Worm (Caenorhabditis elegans) whole organism, L2 larva: ENCODE measurements around the gene T28A8.6.

Source experiments
- C34F6.9 ChIP-seq: fragments of 150-350 bp; optimal IDR thresholded peaks from 2 replicates; lab custom pipeline; 2014; ENCODE audit warnings: missing biosample characterization, missing genetic modification characterization
- F13H6.1 ChIP-seq: sonication (generic microtip); optimal IDR thresholded peaks from 2 replicates; lab custom pipeline; 2016; ENCODE audit warnings: missing genetic modification characterization, missing compliant biosample characterization
- R02D3.7 ChIP-seq: fragments of 150-350 bp; optimal IDR thresholded peaks from 2 replicates; lab custom pipeline; 2014; ENCODE audit warnings: missing biosample characterization, missing genetic modification characterization
- Y55F3AM.14 ChIP-seq: fragments of 200-800 bp; sonication (Bioruptor generic); optimal IDR thresholded peaks from 2 replicates; lab custom pipeline; 2018; ENCODE audit warnings: mild to moderate bottlenecking, missing genetic modification characterization, missing compliant biosample characterization
- ZK546.5 ChIP-seq: sonication (generic microtip); optimal IDR thresholded peaks from 2 replicates; lab custom pipeline; 2017; ENCODE audit warnings: missing biosample characterization, missing genetic modification characterization
- aly-2 ChIP-seq: fragments of 150-350 bp; optimal IDR thresholded peaks from 2 replicates; lab custom pipeline; 2014; ENCODE audit warnings: missing biosample characterization, missing genetic modification characterization
- ama-1 ChIP-seq: fragments of 150-350 bp; optimal IDR thresholded peaks from 2 replicates; lab custom pipeline; 2018; ENCODE audit warnings: inconsistent platforms
- ceh-16 ChIP-seq: fragments of 150-350 bp; optimal IDR thresholded peaks from 2 replicates; lab custom pipeline; 2014; ENCODE audit warnings: missing biosample characterization, missing genetic modification characterization
- ceh-82 ChIP-seq: fragments of 150-350 bp; optimal IDR thresholded peaks from 2 replicates; lab custom pipeline; 2014; ENCODE audit warnings: missing biosample characterization, missing genetic modification characterization
- crh-2 ChIP-seq: sonication (generic microtip); optimal IDR thresholded peaks from 2 replicates; lab custom pipeline; 2017; ENCODE audit warnings: missing biosample characterization, missing genetic modification characterization
- dmd-4 ChIP-seq: sonication (generic microtip); optimal IDR thresholded peaks from 2 replicates; lab custom pipeline; 2017; ENCODE audit warnings: missing biosample characterization, missing genetic modification characterization
- elt-3 ChIP-seq: sonication (generic microtip); optimal IDR thresholded peaks from 2 replicates; lab custom pipeline; 2017; ENCODE audit warnings: missing biosample characterization, missing genetic modification characterization
- lin-11 ChIP-seq: fragments of 150-350 bp; sonication (generic microtip); optimal IDR thresholded peaks from 2 replicates; lab custom pipeline; 2014; ENCODE audit warnings: missing biosample characterization, missing genetic modification characterization, inconsistent platforms, mixed read lengths
- lin-13 ChIP-seq: fragments of 150-350 bp; optimal IDR thresholded peaks from 2 replicates; lab custom pipeline; 2014; ENCODE audit warnings: missing biosample characterization, missing genetic modification reagents, missing genetic modification characterization
- lin-39 ChIP-seq: fragments of 150-350 bp; optimal IDR thresholded peaks from 2 replicates; lab custom pipeline; 2014; ENCODE audit warnings: missing biosample characterization, missing genetic modification reagents, missing genetic modification characterization
- mbf-1 ChIP-seq: sonication (generic microtip); optimal IDR thresholded peaks from 2 replicates; lab custom pipeline; 2017; ENCODE audit warnings: missing biosample characterization, missing genetic modification characterization
- mdl-1 ChIP-seq, 2 experiments: fragments of 150-350 bp in 1 of 2; sonication (generic microtip) in 1 of 2; optimal IDR thresholded peaks; 2 replicates each; lab custom pipeline; 2017; ENCODE audit warnings: missing biosample characterization in 2 of 2, missing genetic modification characterization in 2 of 2
- nhr-11 ChIP-seq: fragments of 150-350 bp; optimal IDR thresholded peaks from 2 replicates; lab custom pipeline; 2014; ENCODE audit warnings: missing biosample characterization, missing genetic modification characterization
- nhr-12 ChIP-seq: fragments of 150-350 bp; optimal IDR thresholded peaks from 2 replicates; lab custom pipeline; 2014; ENCODE audit warnings: missing biosample characterization, missing genetic modification characterization
- nhr-129 ChIP-seq: fragments of 150-350 bp; optimal IDR thresholded peaks from 2 replicates; lab custom pipeline; 2014; ENCODE audit warnings: missing biosample characterization, missing genetic modification characterization
- nhr-21 ChIP-seq: fragments of 150-350 bp; optimal IDR thresholded peaks from 2 replicates; lab custom pipeline; 2014; ENCODE audit warnings: missing biosample characterization, missing genetic modification characterization
- nhr-23 ChIP-seq: fragments of 150-350 bp; optimal IDR thresholded peaks from 2 replicates; lab custom pipeline; 2014; ENCODE audit warnings: missing biosample characterization, missing genetic modification reagents, missing genetic modification characterization
- nhr-237 ChIP-seq: fragments of 150-350 bp; optimal IDR thresholded peaks from 2 replicates; lab custom pipeline; 2014; ENCODE audit warnings: missing biosample characterization, missing genetic modification characterization
- nhr-6 ChIP-seq: fragments of 150-350 bp; optimal IDR thresholded peaks from 2 replicates; lab custom pipeline; 2014; ENCODE audit warnings: missing biosample characterization, missing genetic modification characterization
- nhr-77 ChIP-seq: fragments of 150-350 bp; optimal IDR thresholded peaks from 2 replicates; lab custom pipeline; 2014; ENCODE audit warnings: missing biosample characterization, missing genetic modification characterization
- sem-4 ChIP-seq: fragments of 150-350 bp; optimal IDR thresholded peaks from 2 replicates; lab custom pipeline; 2014; ENCODE audit warnings: missing biosample characterization, missing genetic modification reagents, missing genetic modification characterization
- skn-1 ChIP-seq: sonication (generic microtip); optimal IDR thresholded peaks from 2 replicates; lab custom pipeline; 2017; ENCODE audit warnings: missing biosample characterization, missing genetic modification characterization
- sma-9 ChIP-seq, 2 experiments: fragments of 150-350 bp in 1 of 2; sonication (generic microtip) in 1 of 2; optimal IDR thresholded peaks; 2 replicates each; lab custom pipeline; 2014 to 2016; ENCODE audit warnings: missing genetic modification characterization in 2 of 2, mild to moderate bottlenecking in 1 of 2, missing biosample characterization in 1 of 2, missing compliant biosample characterization in 1 of 2, missing genetic modification reagents in 1 of 2, moderate library complexity in 1 of 2
- unc-39 ChIP-seq: fragments of 150-350 bp; optimal IDR thresholded peaks from 2 replicates; lab custom pipeline; 2014; ENCODE audit warnings: missing biosample characterization, missing genetic modification characterization
- unc-55 ChIP-seq: fragments of 150-350 bp; sonication (generic microtip); optimal IDR thresholded peaks from 3 replicates; lab custom pipeline; 2014; ENCODE audit warnings: missing biosample characterization, missing genetic modification reagents, missing genetic modification characterization
- unc-62 ChIP-seq: fragments of 150-350 bp; optimal IDR thresholded peaks from 2 replicates; lab custom pipeline; 2014; ENCODE audit warnings: missing biosample characterization, missing genetic modification reagents, missing genetic modification characterization
- zag-1 ChIP-seq: fragments of 150-350 bp; optimal IDR thresholded peaks from 2 replicates; lab custom pipeline; 2014; ENCODE audit warnings: missing biosample characterization, missing genetic modification characterization
- ztf-1 ChIP-seq: fragments of 200-800 bp; sonication (Bioruptor generic); conservative IDR thresholded peaks from 2 replicates; pipeline ENCODE4 v1.3.6; 2022; ENCODE audit warnings: missing genetic modification characterization, missing compliant biosample characterization
- ztf-11 ChIP-seq: sonication (generic microtip); optimal IDR thresholded peaks from 2 replicates; lab custom pipeline; 2017; ENCODE audit warnings: missing biosample characterization, missing genetic modification characterization
- ztf-4 ChIP-seq: fragments of 150-350 bp; optimal IDR thresholded peaks from 2 replicates; lab custom pipeline; 2014; ENCODE audit warnings: missing biosample characterization, missing genetic modification characterization

Gene T28A8.6

DNA sequence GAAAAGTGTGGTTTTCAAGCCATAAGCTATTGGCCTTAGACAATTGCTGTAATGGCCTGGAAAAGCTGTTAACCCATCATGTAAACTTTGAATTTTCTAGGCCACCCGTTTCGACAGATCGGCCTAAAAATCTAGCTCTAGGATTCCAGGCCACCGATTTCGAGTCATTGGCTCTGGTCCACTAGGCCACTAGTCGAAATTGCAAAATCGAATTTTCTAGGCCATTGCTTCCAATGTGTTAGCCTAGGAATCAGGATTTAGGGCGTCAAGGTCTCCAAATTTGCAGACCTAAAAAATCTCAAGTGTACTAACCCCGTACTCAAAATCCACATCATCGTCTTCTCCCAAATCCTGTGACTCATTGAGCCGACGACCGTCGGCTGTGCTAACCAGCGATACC lies 11.8 kb downstream of the T28A8.6 start:
- TF ChIP-seq R02D3.7 (tag; lab: Kevin White, UChicago) = no peak
- no peak for TF ChIP-seq unc-39
- TF ChIP-seq unc-62 (GFP tag; lab: Kevin White, UChicago) = no peak
- no peak for TF ChIP-seq nhr-129 (tag; lab: Kevin White, UChicago)
- no peak for TF ChIP-seq F13H6.1 (tag; lab: Kevin White, UChicago)
- TF ChIP-seq lin-11 (tag; lab: Kevin White, UChicago) = no peak
- no peak for TF ChIP-seq C34F6.9 (tag; lab: Kevin White, UChicago)
- TF ChIP-seq mdl-1 (tag; optimal IDR thresholded peaks at IDR 0.05; lab: Kevin White, UChicago) = no peak
- TF ChIP-seq sma-9 (GFP tag; optimal IDR thresholded peaks at IDR 0.05; lab: Kevin White, UChicago) = no peak
- no peak for TF ChIP-seq sma-9 (tag; optimal IDR thresholded peaks at IDR 0.05; lab: Kevin White, UChicago)
- no peak for TF ChIP-seq nhr-11 (tag; lab: Kevin White, UChicago)
- TF ChIP-seq, all 48 proteins: peak for 0

DNA sequence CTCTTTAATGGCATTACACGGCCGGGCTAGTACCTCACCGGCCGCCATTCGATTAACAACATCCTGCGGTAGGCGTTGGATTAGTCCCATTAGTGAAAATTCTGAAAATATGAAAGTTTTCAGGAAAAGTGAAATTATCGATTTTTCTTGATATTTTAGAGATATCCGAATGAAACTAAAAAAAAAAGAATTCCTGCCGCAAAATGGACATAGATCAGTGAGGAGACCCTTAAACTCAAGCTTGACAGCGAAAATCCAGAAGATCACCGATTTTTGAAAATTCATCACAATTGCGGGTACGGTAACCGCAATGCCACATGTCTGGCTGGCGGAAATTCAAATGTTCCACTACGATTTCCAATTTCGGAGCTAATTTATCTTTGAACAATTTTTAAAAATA lies 15.5 kb downstream of the T28A8.6 start, which contains the start of gene mlh-1:
Gene mlh-1, minus strand, starts transcription at position 101 of the 400 bp plus-strand sequence.
- TF ChIP-seq skn-1 (tag; lab: Kevin White, UChicago) = no peak
- no peak for TF ChIP-seq C34F6.9 (tag; lab: Kevin White, UChicago)
- no peak for TF ChIP-seq nhr-11 (tag; lab: Kevin White, UChicago)
- no peak for TF ChIP-seq ceh-16
- TF ChIP-seq dmd-4 (tag; lab: Kevin White, UChicago) = no peak
- no peak for TF ChIP-seq nhr-12 (tag; lab: Kevin White, UChicago)
- no peak for TF ChIP-seq nhr-237 (tag; lab: Kevin White, UChicago)
- no peak for TF ChIP-seq ZK546.5 (tag; lab: Kevin White, UChicago)
- no peak for TF ChIP-seq ztf-1 (GFP tag; lab: Robert Waterston, UW)
- no peak for TF ChIP-seq elt-3 (tag; lab: Kevin White, UChicago)

ce11 chrIII:13518437-13518836 lies 19.4 kb downstream of the T28A8.6 start:
- TF ChIP-seq nhr-77 (tag; lab: Kevin White, UChicago) (no peak), C34F6.9 (tag; lab: Kevin White, UChicago) (no peak), lin-11 (tag; lab: Kevin White, UChicago) (no peak), nhr-23 (no peak), nhr-12 (tag; lab: Kevin White, UChicago) (no peak), crh-2 (no peak), Y55F3AM.14 (no peak), ceh-16 (no peak)

DNA sequence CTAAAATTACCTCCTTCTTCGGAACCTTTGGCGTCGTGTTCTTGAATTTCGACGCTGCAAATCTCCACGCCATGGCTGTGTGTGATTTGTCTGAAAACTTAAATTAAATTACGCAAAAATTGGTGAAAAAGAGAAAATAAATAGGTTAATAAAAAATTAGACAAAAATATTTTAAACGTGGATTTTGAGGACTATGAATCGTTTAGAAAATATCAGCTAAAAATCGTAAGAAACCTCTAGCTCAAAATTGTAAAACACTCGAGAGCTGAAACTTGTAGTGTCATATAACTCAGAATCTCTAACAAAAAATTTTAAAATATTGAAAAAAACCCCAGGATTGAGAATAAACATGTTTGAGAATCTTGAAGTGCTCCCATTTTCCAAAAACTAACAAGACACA lies 25.0 kb downstream of the T28A8.6 start, which contains the start of gene pod-1:
Gene pod-1, minus strand, starts transcription at position 101 of the 400 bp plus-strand sequence.
- no peak for TF ChIP-seq nhr-237 (tag; lab: Kevin White, UChicago)
- no peak for TF ChIP-seq zag-1 (tag; lab: Kevin White, UChicago)
- TF ChIP-seq ceh-82 (tag; lab: Kevin White, UChicago) = no peak
- TF ChIP-seq unc-39 = no peak
- TF ChIP-seq lin-13 (GFP tag; lab: Kevin White, UChicago) = no peak
- TF ChIP-seq ztf-1 (GFP tag; lab: Robert Waterston, UW) = no peak
- no peak for TF ChIP-seq aly-2 (tag; lab: Kevin White, UChicago)
- no peak for TF ChIP-seq mbf-1 (tag; lab: Kevin White, UChicago)
- TF ChIP-seq ztf-4 = no peak
- no peak for TF ChIP-seq ama-1
- no peak for TF ChIP-seq lin-39 (tag; lab: Kevin White, UChicago)
- no peak for TF ChIP-seq lin-11 (tag; lab: Kevin White, UChicago)
- TF ChIP-seq nhr-21 (tag; lab: Kevin White, UChicago) = no peak
- TF ChIP-seq unc-55 = no peak
- no peak for TF ChIP-seq sem-4
- no peak for TF ChIP-seq dmd-4 (tag; lab: Kevin White, UChicago)
- no peak for TF ChIP-seq unc-62 (GFP tag; lab: Kevin White, UChicago)
- TF ChIP-seq ZK546.5 (tag; lab: Kevin White, UChicago) = no peak
- TF ChIP-seq nhr-6 (tag; lab: Kevin White, UChicago) = no peak
- no peak for TF ChIP-seq ztf-11 (tag; lab: Kevin White, UChicago)
